Fruit fly (Drosophila melanogaster): ENCODE measurements around the gene LysP.

Gene LysP

DNA sequence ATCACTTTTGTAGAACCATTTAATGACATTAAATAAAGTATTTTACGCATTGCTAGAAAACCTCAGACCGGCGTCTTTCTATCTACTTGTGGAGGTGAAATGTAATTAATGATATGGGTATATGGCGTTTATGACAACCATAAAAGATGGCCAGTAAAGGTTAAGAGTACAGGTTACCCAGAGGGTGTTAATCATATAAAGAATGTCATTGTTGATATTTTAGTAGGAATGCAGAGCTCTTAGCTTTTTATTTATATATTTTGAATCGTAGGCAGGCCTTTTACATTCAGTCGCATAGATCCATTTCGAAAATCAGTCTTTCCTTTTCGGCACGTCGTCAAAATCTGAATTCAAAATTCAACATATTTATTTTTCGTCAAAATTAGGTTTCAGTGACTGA lies 31.9 kb upstream of the LysP start, which contains the start of gene Bfc:
Gene Bfc, plus strand, starts transcription at position 301 of the 400 bp plus-strand sequence.
- TF ChIP-seq eve (GFP tag; optimal IDR thresholded peaks at IDR 0.05) (no peak), D (optimal IDR thresholded peaks at IDR 0.05) (no peak), D (GFP tag; optimal IDR thresholded peaks at IDR 0.05) (no peak), CG14860 (GFP tag; IDR thresholded peaks at IDR 0.05; ENCODE audit: partially characterized antibody) (no peak), CG9817 (tag; optimal IDR thresholded peaks at IDR 0.05) (no peak), CG8290 (GFP tag; optimal IDR thresholded peaks at IDR 0.05) (no peak), CG8290 (tag; optimal IDR thresholded peaks at IDR 0.05) (no peak), CG11560 (tag; IDR thresholded peaks at IDR 0.05) (no peak), dm (GFP tag; optimal IDR thresholded peaks at IDR 0.05) (no peak), sna (GFP tag; IDR thresholded peaks at IDR 0.05; ENCODE audit: partially characterized antibody) (no peak), zen (tag; optimal IDR thresholded peaks at IDR 0.05) (no peak), Sry-δ (GFP tag; optimal IDR thresholded peaks at IDR 0.05) (no peak), CG8924 (tag; optimal IDR thresholded peaks at IDR 0.05) (no peak), Ets65A (GFP tag) (no peak)

DNA sequence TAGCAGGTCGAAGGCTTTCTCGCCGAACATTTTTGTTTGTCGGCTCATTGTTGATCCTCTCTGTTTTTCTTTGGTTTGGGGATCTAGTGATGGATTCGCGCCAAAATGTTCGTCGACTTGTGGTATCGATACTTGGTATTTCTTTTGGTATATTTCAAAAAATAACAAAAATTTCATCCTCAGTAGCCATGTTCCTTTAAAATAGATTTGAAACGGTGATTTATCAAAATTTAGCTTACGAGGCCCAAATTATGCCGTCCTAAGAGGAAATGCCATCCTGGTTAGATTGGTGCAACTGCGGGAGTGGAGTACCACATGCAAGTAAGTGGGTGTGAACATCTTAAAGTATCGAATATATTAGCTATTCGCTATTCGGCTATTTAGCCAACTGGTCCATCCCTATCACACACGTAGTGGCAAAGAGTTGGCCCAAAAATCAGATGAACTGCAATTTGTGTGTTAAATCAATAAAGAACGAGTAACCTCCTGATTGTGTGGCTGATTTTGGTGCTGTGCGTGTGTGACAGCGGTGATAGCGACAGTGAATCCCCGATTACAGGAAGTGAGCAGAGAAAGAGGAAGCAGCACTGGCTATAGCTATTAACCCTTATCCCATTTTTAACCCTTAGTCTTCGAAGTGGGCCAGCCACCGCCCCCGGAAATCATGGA lies 29.3 kb upstream of the LysP start, which contains the start of the genes Psf1 and Sac1:
Gene Psf1, minus strand, starts transcription at position 51 of the 669 bp plus-strand sequence.
Gene Sac1, plus strand, starts transcription at position 191 of the 669 bp plus-strand sequence.
- TF ChIP-seq aop (GFP tag; IDR thresholded peaks at IDR 0.05), result no peak
- peak; percentile 74 for TF ChIP-seq dm (GFP tag; optimal IDR thresholded peaks at IDR 0.05)
- TF ChIP-seq CG6254 (GFP tag; optimal IDR thresholded peaks at IDR 0.05), result no peak
- TF ChIP-seq hth (optimal IDR thresholded peaks at IDR 0.05), result no peak
- TF ChIP-seq CG13624 (GFP tag; optimal IDR thresholded peaks at IDR 0.05), result peak; percentile 73
- TF ChIP-seq fd96Cb (tag; optimal IDR thresholded peaks at IDR 0.05), result no peak
- TF ChIP-seq CG12071 (GFP tag; optimal IDR thresholded peaks at IDR 0.05), result no peak
- no peak for TF ChIP-seq CG12104 (GFP tag; optimal IDR thresholded peaks at IDR 0.05)
- TF ChIP-seq CG9215 (GFP tag; IDR thresholded peaks at IDR 0.05), result peak; percentile 51
- TF ChIP-seq lilli (GFP tag; optimal IDR thresholded peaks at IDR 0.05), result peak; percentile 76
- peak; percentile 55 for TF ChIP-seq ind (GFP tag; optimal IDR thresholded peaks at IDR 0.05)
- TF ChIP-seq fu2 (GFP tag; optimal IDR thresholded peaks at IDR 0.05), result peak; percentile 77
- TF ChIP-seq HLHmδ (GFP tag; optimal IDR thresholded peaks at IDR 0.05), result no peak
- TF ChIP-seq ranshi (GFP tag; IDR thresholded peaks at IDR 0.05), result no peak
- peak; percentile 65 for TF ChIP-seq CG10267 (tag; optimal IDR thresholded peaks at IDR 0.05)
- TF ChIP-seq CG2129 (GFP tag; IDR thresholded peaks at IDR 0.05; ENCODE audit: partially characterized antibody), result peak; percentile 80
- peak; percentile 4 for TF ChIP-seq CG1792 (GFP tag; optimal IDR thresholded peaks at IDR 0.05)
- peak; percentile 77 for TF ChIP-seq pzg (GFP tag; optimal IDR thresholded peaks at IDR 0.05)
- TF ChIP-seq CG7987 (GFP tag; optimal IDR thresholded peaks at IDR 0.05), result no peak
- TF ChIP-seq tup (GFP tag; optimal IDR thresholded peaks at IDR 0.05), result no peak
- peak; percentile 50 for TF ChIP-seq nerfin-1 (tag; optimal IDR thresholded peaks at IDR 0.05)
- peak; percentile 83 for TF ChIP-seq amos (GFP tag; IDR thresholded peaks at IDR 0.05; ENCODE audit: partially characterized antibody)
- peak; percentile 59 for TF ChIP-seq CG8944 (GFP tag; optimal IDR thresholded peaks at IDR 0.05)
- TF ChIP-seq sens (GFP tag), result peak; percentile 87
- TF ChIP-seq CG17328 (GFP tag; IDR thresholded peaks at IDR 0.05), result no peak
- TF ChIP-seq CG15011 (GFP tag; optimal IDR thresholded peaks at IDR 0.05), result no peak
- peak; percentile 40 for TF ChIP-seq CG10979 (tag; optimal IDR thresholded peaks at IDR 0.05)
- peak; percentile 83 for TF ChIP-seq CG30020 (tag; optimal IDR thresholded peaks at IDR 0.05)
- peak; percentile 4 for TF ChIP-seq pb (GFP tag; optimal IDR thresholded peaks at IDR 0.05)
- no peak for TF ChIP-seq CG17568 (GFP tag; optimal IDR thresholded peaks at IDR 0.05)
- TF ChIP-seq CG9727 (GFP tag; optimal IDR thresholded peaks at IDR 0.05), result peak; percentile 46
- peak; percentile 89 for TF ChIP-seq unc-4 (GFP tag; IDR thresholded peaks at IDR 0.05; ENCODE audit: partially characterized antibody)
- TF ChIP-seq Xrp1 (GFP tag; IDR thresholded peaks at IDR 0.05), result peak; percentile 45; the same call in 1 of the 2 replicates
- peak; percentile 32 for TF ChIP-seq CG3163 (GFP tag; optimal IDR thresholded peaks at IDR 0.05)
- peak; percentile 86 for TF ChIP-seq sna (GFP tag; IDR thresholded peaks at IDR 0.05; ENCODE audit: partially characterized antibody)
- TF ChIP-seq sens-2 (GFP tag; IDR thresholded peaks at IDR 0.05), result no peak
- peak; percentile 46 for TF ChIP-seq CG15696 (tag; optimal IDR thresholded peaks at IDR 0.05)
